Fruit fly (Drosophila melanogaster): ENCODE results near the gene elgi.
A peak's percentile ranks its signal among the peaks of the same experiment; 100 is the strongest.

DNA sequence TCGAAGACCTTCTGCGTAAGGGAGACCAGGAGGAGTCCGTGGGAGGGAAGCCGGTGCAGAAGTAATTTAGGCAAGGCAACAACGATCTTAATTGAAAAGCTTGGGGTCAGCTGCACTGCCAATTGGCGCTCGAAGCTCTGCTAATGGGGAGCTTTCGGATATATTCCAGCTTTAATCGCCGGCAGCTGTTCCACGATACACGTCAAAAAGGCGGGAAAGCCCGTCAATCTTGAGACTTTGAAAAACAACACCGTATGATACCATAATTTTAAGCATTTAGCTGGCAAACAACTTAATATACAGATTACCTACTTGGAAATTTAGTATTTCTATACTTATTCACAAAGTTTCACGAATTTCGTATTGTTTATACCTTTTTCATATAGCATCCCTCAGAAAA lies 25.1 kb downstream of the elgi start:
- TF ChIP-seq esn (GFP tag; optimal IDR thresholded peaks at IDR 0.05): no peak
- no peak for TF ChIP-seq CG3919 (GFP tag; optimal IDR thresholded peaks at IDR 0.05)
- no peak for TF ChIP-seq CG1621 (tag; optimal IDR thresholded peaks at IDR 0.05)
- TF ChIP-seq CG6854 (GFP tag; optimal IDR thresholded peaks at IDR 0.05): no peak
- no peak for TF ChIP-seq CG10669 (GFP tag; optimal IDR thresholded peaks at IDR 0.05)
- TF ChIP-seq CG4318 (GFP tag; optimal IDR thresholded peaks at IDR 0.05): no peak
- no peak for TF ChIP-seq svp (GFP tag)
- peak; percentile 9 for TF ChIP-seq vri (GFP tag; optimal IDR thresholded peaks at IDR 0.05)
- no peak for TF ChIP-seq Gug (GFP tag; IDR thresholded peaks at IDR 0.05)
- TF ChIP-seq Hr39 (GFP tag; optimal IDR thresholded peaks at IDR 0.05): no peak
- no peak for TF ChIP-seq Sox15 (GFP tag; optimal IDR thresholded peaks at IDR 0.05)
- TF ChIP-seq Blimp-1 (GFP tag; optimal IDR thresholded peaks at IDR 0.05): no peak
- TF ChIP-seq fd85E (GFP tag; optimal IDR thresholded peaks at IDR 0.05): no peak
- TF ChIP-seq CG6163 (GFP tag; IDR thresholded peaks at IDR 0.05): no peak

Measured in whole organism, prepupa.